Worm (Caenorhabditis elegans) whole organism, midembryonic: ENCODE data around the gene srx-82.

Source experiments
- T22C8.4 ChIP-seq: fragments of 200-800 bp; sonication (Bioruptor generic); IDR thresholded peaks from 2 replicates; pipeline ENCODE4 v1.3.6; 2022; ENCODE audit warnings: missing genetic modification characterization, missing compliant biosample characterization
- cog-1 ChIP-seq: sonication (generic microtip); optimal IDR thresholded peaks from 2 replicates; lab custom pipeline; 2016; ENCODE audit warnings: missing genetic modification characterization, missing compliant biosample characterization
- flt-1 ChIP-seq: fragments of 200-800 bp; sonication (Bioruptor generic); IDR thresholded peaks from 2 replicates; pipeline ENCODE4 v1.3.6; 2022; ENCODE audit warnings: missing genetic modification characterization, missing compliant biosample characterization
- klf-2 ChIP-seq: fragments of 200-800 bp; sonication (Bioruptor generic); conservative IDR thresholded peaks from 2 replicates; pipeline ENCODE4 v1.3.6; 2022; ENCODE audit warnings: missing genetic modification reagents, missing genetic modification characterization, missing compliant biosample characterization
- med-1 ChIP-seq: sonication (generic microtip); optimal IDR thresholded peaks from 2 replicates; lab custom pipeline; 2017; ENCODE audit warnings: missing genetic modification characterization, mild to moderate bottlenecking, missing compliant biosample characterization, antibody characterized with exemption, missing genetic modification reagents; ENCODE audit not compliant: insufficient read depth
- ref-1 ChIP-seq: fragments of 200-800 bp; sonication (Bioruptor generic); conservative IDR thresholded peaks from 2 replicates; pipeline ENCODE4 v1.3.6; 2022; ENCODE audit warnings: missing genetic modification reagents, missing genetic modification characterization, missing compliant biosample characterization
- tab-1 ChIP-seq: fragments of 200-800 bp; sonication (Bioruptor generic); IDR thresholded peaks from 2 replicates; pipeline ENCODE4 v1.3.6; 2022; ENCODE audit warnings: missing genetic modification characterization, missing compliant biosample characterization
- ztf-23 ChIP-seq: fragments of 200-800 bp; sonication (Bioruptor generic); IDR thresholded peaks from 2 replicates; pipeline ENCODE4 v1.3.6; 2022; ENCODE audit warnings: missing genetic modification reagents, missing genetic modification characterization, missing compliant biosample characterization
- ztf-29 ChIP-seq: fragments of 200-800 bp; sonication (Bioruptor generic); IDR thresholded peaks from 2 replicates; pipeline ENCODE4 v1.3.6; 2022; ENCODE audit warnings: missing genetic modification reagents, missing genetic modification characterization, missing compliant biosample characterization

DNA sequence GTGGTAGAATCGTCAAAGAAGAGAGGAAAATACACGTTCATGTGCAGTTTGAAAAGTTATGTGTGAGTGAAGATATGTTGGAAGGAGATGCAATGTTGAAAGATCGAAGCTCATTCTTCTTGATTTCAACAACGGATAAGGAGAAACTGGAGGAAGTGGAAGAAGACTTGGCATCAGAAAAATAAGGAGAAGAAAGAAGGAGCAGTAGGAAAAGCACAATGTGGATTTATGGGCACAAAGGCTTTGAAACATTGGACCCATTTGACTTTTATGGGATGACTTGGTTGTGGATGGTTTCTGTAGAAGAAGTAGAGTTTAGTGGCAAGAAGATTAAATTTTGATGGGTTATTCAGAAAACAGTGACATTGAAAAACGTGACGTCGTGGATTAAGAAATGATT is 30.5 kb downstream of the srx-82 start:
- TF ChIP-seq ztf-29 (GFP tag; lab: Robert Waterston, UW) = no peak
- no peak for TF ChIP-seq ztf-23
- TF ChIP-seq cog-1 (tag; lab: Kevin White, UChicago) = no peak
- no peak for TF ChIP-seq flt-1 (GFP tag; lab: Robert Waterston, UW)
- TF ChIP-seq tab-1 (GFP tag; lab: Robert Waterston, UW) = no peak
- TF ChIP-seq med-1 = no peak
- no peak for TF ChIP-seq T22C8.4 (GFP tag; lab: Robert Waterston, UW)
- no peak for TF ChIP-seq klf-2 (GFP tag; lab: Robert Waterston, UW)
- no peak for TF ChIP-seq ref-1 (GFP tag; lab: Robert Waterston, UW)
